Worm (Caenorhabditis elegans) whole organism, L4 larva: ENCODE results near the gene M01H9.2.
A peak's percentile ranks its signal among the peaks of the same experiment; 100 is the strongest.

ENCODE experiments used
- D1046.2 ChIP-seq: fragments of 200-800 bp; sonication (Bioruptor generic); IDR thresholded peaks from 2 replicates; pipeline ENCODE4 v1.3.6; 2022; ENCODE audit warnings: missing genetic modification characterization, missing compliant biosample characterization
- F10B5.3 ChIP-seq: sonication (generic microtip); optimal IDR thresholded peaks from 2 replicates; lab custom pipeline; 2016; ENCODE audit warnings: mild to moderate bottlenecking, missing genetic modification characterization, missing compliant biosample characterization
- Y105C5A.15 ChIP-seq: fragments of 200-800 bp; sonication (Bioruptor generic); IDR thresholded peaks from 2 replicates; pipeline ENCODE4 v1.3.6; 2022; ENCODE audit warnings: missing genetic modification characterization, missing compliant biosample characterization
- Y5F2A.4 ChIP-seq: fragments of 200-800 bp; sonication (Bioruptor generic); optimal IDR thresholded peaks from 2 replicates; lab custom pipeline; 2018; ENCODE audit warnings: mild to moderate bottlenecking, missing genetic modification characterization, missing compliant biosample characterization
- Y75B8A.6 ChIP-seq: fragments of 200-800 bp; sonication (Bioruptor generic); IDR thresholded peaks from 2 replicates; pipeline ENCODE4 v1.3.6; 2022; ENCODE audit warnings: missing genetic modification reagents, missing genetic modification characterization, missing compliant biosample characterization
- aly-2 ChIP-seq: sonication (generic microtip); optimal IDR thresholded peaks from 2 replicates; lab custom pipeline; 2018; ENCODE audit warnings: missing biosample characterization, missing genetic modification characterization
- ama-1 ChIP-seq: fragments of 150-350 bp; optimal IDR thresholded peaks from 2 replicates; lab custom pipeline; 2014; ENCODE audit warnings: inconsistent platforms, mixed read lengths
- attf-4 ChIP-seq: sonication (generic microtip); optimal IDR thresholded peaks from 3 replicates; lab custom pipeline; 2017; ENCODE audit warnings: missing biosample characterization, missing genetic modification characterization
- ceh-20 ChIP-seq: fragments of 200-800 bp; sonication (Bioruptor generic); IDR thresholded peaks from 2 replicates; pipeline ENCODE4 v1.3.6; 2022; ENCODE audit warnings: missing genetic modification reagents, missing genetic modification characterization, missing compliant biosample characterization
- ceh-62 ChIP-seq: sonication (generic microtip); optimal IDR thresholded peaks from 2 replicates; lab custom pipeline; 2017; ENCODE audit warnings: missing biosample characterization, missing genetic modification characterization
- ceh-82 ChIP-seq: sonication (generic microtip); optimal IDR thresholded peaks from 2 replicates; lab custom pipeline; 2017; ENCODE audit warnings: missing biosample characterization, missing genetic modification characterization
- daf-16 ChIP-seq, 3 experiments: sonication (generic microtip); optimal IDR thresholded peaks; 2 replicates each; lab custom pipeline; 2016 to 2017; ENCODE audit warnings: missing genetic modification characterization in 3 of 3, missing genetic modification reagents in 3 of 3, mild to moderate bottlenecking in 2 of 3, missing compliant biosample characterization in 2 of 3, missing biosample characterization in 1 of 3, moderate library complexity in 1 of 3
- daf-19 ChIP-seq: fragments of 200-800 bp; sonication (Bioruptor generic); conservative IDR thresholded peaks from 2 replicates; pipeline ENCODE4 v1.3.6; 2022; ENCODE audit warnings: missing genetic modification characterization, missing compliant biosample characterization
- daf-8 ChIP-seq: fragments of 200-800 bp; sonication (Bioruptor generic); IDR thresholded peaks from 2 replicates; pipeline ENCODE4 v1.3.6; 2022; ENCODE audit warnings: missing genetic modification characterization, missing compliant biosample characterization
- dmd-6 ChIP-seq: fragments of 200-800 bp; sonication (Bioruptor generic); IDR thresholded peaks from 2 replicates; pipeline ENCODE4 v1.3.6; 2022; ENCODE audit warnings: missing genetic modification reagents, missing genetic modification characterization, missing compliant biosample characterization
- duxl-1 ChIP-seq: sonication (generic microtip); optimal IDR thresholded peaks from 2 replicates; lab custom pipeline; 2016; ENCODE audit warnings: mild to moderate bottlenecking, missing genetic modification characterization, moderate library complexity, missing compliant biosample characterization; ENCODE audit not compliant: poor library complexity
- egl-27 ChIP-seq: sonication (generic microtip); optimal IDR thresholded peaks from 3 replicates; lab custom pipeline; 2017; ENCODE audit warnings: missing biosample characterization, missing genetic modification reagents, missing genetic modification characterization
- egl-43 ChIP-seq: fragments of 200-800 bp; sonication (Bioruptor generic); IDR thresholded peaks from 2 replicates; pipeline ENCODE4 v1.3.6; 2022; ENCODE audit warnings: missing genetic modification reagents, missing genetic modification characterization, missing compliant biosample characterization
- fkh-10 ChIP-seq: fragments of 150-350 bp; optimal IDR thresholded peaks from 2 replicates; lab custom pipeline; 2014; ENCODE audit warnings: missing biosample characterization, missing genetic modification reagents, missing genetic modification characterization
- fos-1 ChIP-seq: fragments of 150-350 bp; optimal IDR thresholded peaks from 2 replicates; lab custom pipeline; 2014; ENCODE audit warnings: missing biosample characterization, missing genetic modification characterization
- hif-1 ChIP-seq, 2 experiments: sonication (generic microtip); optimal IDR thresholded peaks; 2 replicates each; lab custom pipeline; 2016 to 2017; ENCODE audit warnings: missing compliant biosample characterization in 2 of 2, missing genetic modification characterization in 2 of 2, missing genetic modification reagents in 2 of 2, missing genotype in 2 of 2, mild to moderate bottlenecking in 1 of 2
- lin-13 ChIP-seq: fragments of 150-350 bp; optimal IDR thresholded peaks from 2 replicates; lab custom pipeline; 2014; ENCODE audit warnings: missing biosample characterization, missing genetic modification reagents, missing genetic modification characterization
- lin-15B ChIP-seq: fragments of 150-350 bp; sonication (generic microtip); optimal IDR thresholded peaks from 3 replicates; lab custom pipeline; 2014; ENCODE audit warnings: missing biosample characterization, missing genetic modification characterization
- lin-29 ChIP-seq: fragments of 200-800 bp; sonication (Bioruptor generic); IDR thresholded peaks from 2 replicates; pipeline ENCODE4 v1.3.6; 2022; ENCODE audit warnings: missing genetic modification reagents, missing genetic modification characterization, missing compliant biosample characterization
- lin-39 ChIP-seq: fragments of 150-350 bp; optimal IDR thresholded peaks from 2 replicates; lab custom pipeline; 2014; ENCODE audit warnings: missing biosample characterization, missing genetic modification reagents, missing genetic modification characterization
- lir-3 ChIP-seq: sonication (generic microtip); optimal IDR thresholded peaks from 2 replicates; lab custom pipeline; 2016; ENCODE audit warnings: mild to moderate bottlenecking, missing genetic modification characterization, missing compliant biosample characterization
- madf-5 ChIP-seq, 2 experiments: fragments of 200-800 bp; sonication (Bioruptor generic); IDR thresholded peaks; 2 replicates each; pipeline ENCODE4 v1.3.6; 2022; ENCODE audit warnings: missing compliant biosample characterization in 2 of 2, missing genetic modification characterization in 2 of 2
- madf-9 ChIP-seq: fragments of 200-800 bp; sonication (Bioruptor generic); conservative IDR thresholded peaks from 2 replicates; pipeline ENCODE4 v1.3.6; 2022; ENCODE audit warnings: missing genetic modification reagents, missing genetic modification characterization, missing compliant biosample characterization
- mdt-29 ChIP-seq: fragments of 200-800 bp; sonication (Bioruptor generic); IDR thresholded peaks from 2 replicates; pipeline ENCODE4 v1.3.6; 2022; ENCODE audit warnings: missing genetic modification reagents, missing genetic modification characterization, missing compliant biosample characterization
- mes-2 ChIP-seq: sonication (generic microtip); optimal IDR thresholded peaks from 2 replicates; lab custom pipeline; 2016; ENCODE audit warnings: missing genotype, mild to moderate bottlenecking, missing genetic modification characterization, missing compliant biosample characterization; ENCODE audit not compliant: poor library complexity, severe bottlenecking
- mxl-2 ChIP-seq: fragments of 200-800 bp; sonication (Bioruptor generic); conservative IDR thresholded peaks from 2 replicates; pipeline ENCODE4 v1.3.6; 2022; ENCODE audit warnings: missing genetic modification reagents, missing genetic modification characterization, missing compliant biosample characterization
- mxl-3 ChIP-seq: fragments of 200-800 bp; sonication (Bioruptor generic); optimal IDR thresholded peaks from 2 replicates; lab custom pipeline; 2018; ENCODE audit warnings: mild to moderate bottlenecking, missing genetic modification characterization, missing compliant biosample characterization
- nhr-11 ChIP-seq: fragments of 150-350 bp; optimal IDR thresholded peaks from 2 replicates; lab custom pipeline; 2014; ENCODE audit warnings: missing biosample characterization, missing genetic modification characterization
- nhr-111 ChIP-seq: fragments of 200-800 bp; sonication (Bioruptor generic); optimal IDR thresholded peaks from 2 replicates; lab custom pipeline; 2018; ENCODE audit warnings: mild to moderate bottlenecking, missing genetic modification characterization, missing compliant biosample characterization
- nhr-237 ChIP-seq: sonication (generic microtip); optimal IDR thresholded peaks from 2 replicates; lab custom pipeline; 2017; ENCODE audit warnings: missing biosample characterization, missing genetic modification characterization
- nhr-25 ChIP-seq: sonication (generic microtip); optimal IDR thresholded peaks from 2 replicates; lab custom pipeline; 2017; ENCODE audit warnings: missing genetic modification characterization, mild to moderate bottlenecking, missing compliant biosample characterization, antibody characterized with exemption, moderate library complexity, borderline replicate concordance; ENCODE audit not compliant: insufficient read depth
- nhr-28 ChIP-seq: fragments of 150-350 bp; optimal IDR thresholded peaks from 2 replicates; lab custom pipeline; 2014; ENCODE audit warnings: missing biosample characterization, missing genetic modification characterization
- nhr-41 ChIP-seq: fragments of 200-800 bp; sonication (Bioruptor generic); IDR thresholded peaks from 2 replicates; pipeline ENCODE4 v1.3.6; 2022; ENCODE audit warnings: missing genetic modification reagents, missing genetic modification characterization, missing compliant biosample characterization
- nhr-42 ChIP-seq: fragments of 200-800 bp; sonication (Bioruptor generic); IDR thresholded peaks from 2 replicates; pipeline ENCODE4 v1.3.6; 2022; ENCODE audit warnings: missing genetic modification characterization, missing compliant biosample characterization
- nhr-6 ChIP-seq: fragments of 150-350 bp; optimal IDR thresholded peaks from 2 replicates; lab custom pipeline; 2014; ENCODE audit warnings: missing biosample characterization, missing genetic modification characterization
- php-3 ChIP-seq: fragments of 200-800 bp; sonication (Bioruptor generic); IDR thresholded peaks from 2 replicates; pipeline ENCODE4 v1.3.6; 2022; ENCODE audit warnings: missing genetic modification reagents, missing genetic modification characterization, missing compliant biosample characterization
- saeg-2 ChIP-seq: fragments of 200-800 bp; sonication (Bioruptor generic); IDR thresholded peaks from 2 replicates; pipeline ENCODE4 v1.3.6; 2022; ENCODE audit warnings: missing genetic modification reagents, missing genetic modification characterization, missing compliant biosample characterization
- snpc-1.2 ChIP-seq: fragments of 200-800 bp; sonication (Bioruptor generic); IDR thresholded peaks from 2 replicates; pipeline ENCODE4 v1.3.6; 2022; ENCODE audit warnings: missing genetic modification reagents, missing genetic modification characterization, missing compliant biosample characterization
- unc-39 ChIP-seq: sonication (generic microtip); optimal IDR thresholded peaks from 2 replicates; lab custom pipeline; 2017; ENCODE audit warnings: missing biosample characterization, missing genetic modification characterization
- unc-62 ChIP-seq, 3 experiments: fragments of 150-350 bp in 1 of 3; sonication (generic microtip); optimal IDR thresholded peaks in 2 of 3; peaks in 1 of 3; 1 replicate in 1 of 3; 2 replicates in 2 of 3; lab custom pipeline; 2014 to 2017; ENCODE audit warnings: missing biosample characterization in 3 of 3, missing genetic modification characterization in 3 of 3, missing genetic modification reagents in 3 of 3, missing genotype in 1 of 3
- zag-1 ChIP-seq: fragments of 150-350 bp; optimal IDR thresholded peaks from 2 replicates; lab custom pipeline; 2014; ENCODE audit warnings: missing biosample characterization, missing genetic modification characterization
- zip-11 ChIP-seq: fragments of 200-800 bp; sonication (Bioruptor generic); IDR thresholded peaks from 2 replicates; pipeline ENCODE4 v1.3.6; 2022; ENCODE audit warnings: missing genetic modification characterization, missing compliant biosample characterization
- zip-2 ChIP-seq: fragments of 150-350 bp; optimal IDR thresholded peaks from 2 replicates; lab custom pipeline; 2014; ENCODE audit warnings: missing biosample characterization, missing genetic modification characterization
- ztf-11 ChIP-seq: fragments of 150-350 bp; optimal IDR thresholded peaks from 2 replicates; lab custom pipeline; 2014; ENCODE audit warnings: missing biosample characterization, missing genetic modification characterization
- ztf-7 ChIP-seq: fragments of 150-350 bp; optimal IDR thresholded peaks from 2 replicates; lab custom pipeline; 2014; ENCODE audit warnings: missing biosample characterization, missing genetic modification characterization

M01H9.2 gene

DNA sequence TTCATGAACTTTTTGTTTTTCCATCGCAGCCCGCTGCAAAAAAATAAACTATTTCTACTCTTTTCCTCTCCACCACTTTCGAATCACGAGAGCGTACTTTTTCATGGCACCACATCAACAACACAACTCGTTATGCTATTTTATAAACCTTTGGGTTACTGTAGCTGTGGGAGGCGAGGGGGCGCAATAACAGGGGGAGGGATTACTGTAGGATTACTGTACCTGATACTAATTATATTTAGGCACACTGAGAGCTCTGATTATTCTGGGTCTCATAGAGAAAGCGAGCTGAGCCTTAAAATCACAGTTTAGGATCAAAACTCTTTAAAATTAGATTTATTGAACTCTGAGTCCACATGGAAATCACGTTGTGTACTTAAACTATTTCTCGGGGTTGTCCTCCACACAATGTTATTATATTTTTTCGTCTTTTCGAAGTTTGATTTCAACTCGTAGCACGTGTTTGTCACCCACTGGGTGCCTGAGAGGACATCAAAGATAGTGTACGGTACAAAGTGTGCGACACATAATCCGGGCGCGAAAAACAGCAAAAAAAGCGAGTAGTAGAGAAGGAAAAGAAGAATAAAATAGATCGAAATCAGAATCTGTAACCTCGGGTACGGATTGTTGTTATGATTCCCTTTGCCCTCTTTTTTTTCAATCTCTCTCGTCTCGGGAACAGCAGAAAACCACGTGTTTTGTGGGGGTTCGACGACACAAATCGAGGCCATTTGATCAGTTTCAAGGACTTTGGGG, 9.6 kb upstream of the M01H9.2 start (continued):
- TF ChIP-seq ceh-62, result no peak
- no peak for TF ChIP-seq lin-15B (tag; lab: Kevin White, UChicago)
- TF ChIP-seq zip-11 (GFP tag; lab: Robert Waterston, UW), result no peak
- no peak for TF ChIP-seq ztf-7
- no peak for TF ChIP-seq saeg-2
- TF ChIP-seq fos-1 (tag; lab: Kevin White, UChicago), result no peak
- TF ChIP-seq nhr-237 (tag; lab: Kevin White, UChicago), result no peak
- TF ChIP-seq dmd-6 (GFP tag; lab: Robert Waterston, UW), result peak; percentile 38
- TF ChIP-seq nhr-28, result peak; percentile 69
- TF ChIP-seq unc-62 (GFP tag; optimal IDR thresholded peaks at IDR 0.05 in 1 of 2; lab: Kevin White, UChicago), result peak in 1 of 2 experiments; percentile 98
- TF ChIP-seq unc-62 (tag; optimal IDR thresholded peaks at IDR 0.05; lab: Kevin White, UChicago), result no peak
- TF ChIP-seq nhr-42 (GFP tag; lab: Robert Waterston, UW), result no peak
- TF ChIP-seq F10B5.3 (tag; lab: Kevin White, UChicago), result no peak
- peak; percentile 17 for TF ChIP-seq nhr-11
- TF ChIP-seq aly-2 (tag; lab: Kevin White, UChicago), result no peak
- no peak for TF ChIP-seq ztf-11 (tag; lab: Kevin White, UChicago)
- peak; percentile 83 for TF ChIP-seq mxl-3 (GFP tag; lab: Kevin White, UChicago)
- no peak for TF ChIP-seq lir-3 (tag; lab: Kevin White, UChicago)
- no peak for TF ChIP-seq daf-16 (GFP tag; optimal IDR thresholded peaks at IDR 0.05; lab: Kevin White, UChicago)
- TF ChIP-seq daf-16 (tag; optimal IDR thresholded peaks at IDR 0.05; lab: Kevin White, UChicago), result peak; percentile 61
- no peak for TF ChIP-seq mes-2 (tag; lab: Kevin White, UChicago)
- TF ChIP-seq nhr-41, result no peak
- no peak for TF ChIP-seq hif-1 (tag; optimal IDR thresholded peaks at IDR 0.05; lab: Kevin White, UChicago)
- TF ChIP-seq nhr-25 (tag; lab: Kevin White, UChicago), result peak; percentile 23
- TF ChIP-seq madf-9 (GFP tag; lab: Robert Waterston, UW), result no peak
- TF ChIP-seq duxl-1, result no peak
- peak; percentile 34; the same call in 1 of the 2 replicates for TF ChIP-seq Y75B8A.6 (GFP tag; lab: Robert Waterston, UW)
- no peak for TF ChIP-seq lin-29 (GFP tag; lab: Robert Waterston, UW)
- no peak for TF ChIP-seq Y5F2A.4 (GFP tag; lab: Kevin White, UChicago)
- no peak for TF ChIP-seq zag-1 (tag; lab: Kevin White, UChicago)
- TF ChIP-seq ama-1 (lab: Kevin White, UChicago), result peak; percentile 70
- TF ChIP-seq daf-19 (GFP tag; lab: Robert Waterston, UW), result no peak
- TF ChIP-seq mxl-2 (GFP tag; lab: Robert Waterston, UW), result no peak
- no peak; the same call in 1 of the 2 replicates for TF ChIP-seq egl-43 (GFP tag; lab: Robert Waterston, UW)
- TF ChIP-seq php-3 (GFP tag; lab: Robert Waterston, UW), result no peak; the same call in 1 of the 2 replicates
- peak; percentile 12; the same call in 1 of the 2 replicates for TF ChIP-seq mdt-29 (GFP tag; lab: Robert Waterston, UW)
- TF ChIP-seq attf-4 (tag; lab: Kevin White, UChicago), result no peak
- TF ChIP-seq daf-8, result no peak
- TF ChIP-seq lin-13 (GFP tag; lab: Kevin White, UChicago), result no peak
- TF ChIP-seq unc-39 (tag; lab: Kevin White, UChicago), result no peak
- no peak for TF ChIP-seq Y105C5A.15 (GFP tag; lab: Robert Waterston, UW)
- no peak for TF ChIP-seq madf-5 (GFP tag; IDR thresholded peaks at IDR 0.05; lab: Robert Waterston, UW)
- no peak for TF ChIP-seq egl-27 (tag; lab: Kevin White, UChicago)
- no peak for TF ChIP-seq nhr-111 (GFP tag; lab: Kevin White, UChicago)
- no peak for TF ChIP-seq fkh-10
- no peak for TF ChIP-seq zip-2 (tag; lab: Kevin White, UChicago)
- TF ChIP-seq lin-39 (tag; lab: Kevin White, UChicago), result no peak
- TF ChIP-seq D1046.2 (GFP tag; lab: Robert Waterston, UW), result no peak
- TF ChIP-seq snpc-1.2, result no peak
- no peak for TF ChIP-seq ceh-20 (GFP tag; lab: Robert Waterston, UW)
- no peak for TF ChIP-seq ceh-82 (tag; lab: Kevin White, UChicago)
- no peak for TF ChIP-seq nhr-6
